Fruit fly (Drosophila melanogaster) whole organism, embryonic: Measurements from ENCODE around the gene Rbp1-like.

Experiments
- Bteb2 ChIP-seq: fragments of 200-800 bp; sonication (Bioruptor generic); optimal IDR thresholded peaks from 2 replicates; lab custom pipeline; 2016; ENCODE audit warnings: missing biosample characterization, missing genetic modification characterization
- CG10147 ChIP-seq: fragments of 200-800 bp; sonication (Bioruptor generic); optimal IDR thresholded peaks from 2 replicates; lab custom pipeline; 2019; ENCODE audit warnings: missing biosample characterization, mild to moderate bottlenecking, missing genetic modification characterization, moderate library complexity
- CG11398 ChIP-seq: fragments of 200-800 bp; sonication (Bioruptor generic); optimal IDR thresholded peaks from 2 replicates; lab custom pipeline; 2016; ENCODE audit warnings: missing biosample characterization, missing genetic modification characterization
- CG13775 ChIP-seq: fragments of 200-800 bp; sonication (Bioruptor generic); optimal IDR thresholded peaks from 3 replicates; lab custom pipeline; 2017; ENCODE audit warnings: missing biosample characterization, mild to moderate bottlenecking, missing genetic modification characterization
- CG15601 ChIP-seq: fragments of 200-800 bp; sonication (Bioruptor generic); optimal IDR thresholded peaks from 3 replicates; lab custom pipeline; 2019; ENCODE audit warnings: missing biosample characterization, mild to moderate bottlenecking, missing genetic modification characterization, moderate library complexity
- CG32532 ChIP-seq: fragments of 200-800 bp; sonication (Bioruptor generic); IDR thresholded peaks from 2 replicates; pipeline ENCODE4 v1.3.6; 2022; ENCODE audit warnings: missing biosample characterization, missing genetic modification characterization
- CG3407 ChIP-seq: fragments of 200-800 bp; sonication (Bioruptor generic); optimal IDR thresholded peaks from 2 replicates; lab custom pipeline; 2018; ENCODE audit warnings: missing biosample characterization, mild to moderate bottlenecking, missing genetic modification characterization
- CG34422 ChIP-seq: fragments of 200-800 bp; sonication (Bioruptor generic); IDR thresholded peaks from 3 replicates; pipeline ENCODE4 v1.3.6; 2022; ENCODE audit warnings: missing biosample characterization, missing genetic modification characterization
- CG4360 ChIP-seq: fragments of 200-800 bp; sonication (Bioruptor generic); IDR thresholded peaks from 2 replicates; pipeline ENCODE4 v1.3.6; 2022; ENCODE audit warnings: missing biosample characterization, missing genetic modification characterization
- CG4404 ChIP-seq: fragments of 200-800 bp; sonication (Bioruptor generic); IDR thresholded peaks from 2 replicates; pipeline ENCODE4 v1.3.6; 2022; ENCODE audit warnings: missing biosample characterization, missing genetic modification characterization
- CG4730 ChIP-seq: fragments of 200-800 bp; sonication (Bioruptor generic); IDR thresholded peaks from 2 replicates; pipeline ENCODE4 v1.3.6; 2022; ENCODE audit warnings: missing biosample characterization, missing genetic modification characterization
- CG4820 ChIP-seq: fragments of 200-800 bp; sonication (Bioruptor generic); optimal IDR thresholded peaks from 3 replicates; lab custom pipeline; 2016; ENCODE audit warnings: missing biosample characterization, missing genetic modification characterization
- CG4854 ChIP-seq: fragments of 200-800 bp; sonication (Bioruptor generic); optimal IDR thresholded peaks from 2 replicates; lab custom pipeline; 2016; ENCODE audit warnings: missing biosample characterization, missing genetic modification characterization, inconsistent platforms
- CG5180 ChIP-seq: fragments of 200-800 bp; sonication (Bioruptor generic); optimal IDR thresholded peaks from 3 replicates; lab custom pipeline; 2017; ENCODE audit warnings: missing biosample characterization, missing genetic modification characterization, mild to moderate bottlenecking, moderate library complexity, missing genetic modification reagents
- CG6272 ChIP-seq: fragments of 200-800 bp; sonication (Bioruptor generic); IDR thresholded peaks from 2 replicates; pipeline ENCODE4 v1.3.6; 2022; ENCODE audit warnings: missing biosample characterization, missing genetic modification characterization
- CG6791 ChIP-seq: fragments of 200-800 bp; sonication (Bioruptor generic); IDR thresholded peaks from 3 replicates; pipeline ENCODE4 v1.3.6; 2022; ENCODE audit warnings: missing biosample characterization, missing genetic modification characterization; ENCODE audit not compliant: partially characterized antibody
- CG7271 ChIP-seq: fragments of 200-800 bp; sonication (Bioruptor generic); optimal IDR thresholded peaks from 2 replicates; lab custom pipeline; 2018; ENCODE audit warnings: missing biosample characterization, mild to moderate bottlenecking, missing genetic modification characterization, moderate library complexity
- CG8388 ChIP-seq: fragments of 200-800 bp; sonication (Bioruptor generic); optimal IDR thresholded peaks from 2 replicates; lab custom pipeline; 2019; ENCODE audit warnings: missing biosample characterization, mild to moderate bottlenecking, missing genetic modification characterization, moderate library complexity
- CoRest ChIP-seq: fragments of 200-800 bp; sonication (Bioruptor generic); optimal IDR thresholded peaks from 3 replicates; lab custom pipeline; 2018; ENCODE audit warnings: missing biosample characterization, mild to moderate bottlenecking, missing genetic modification characterization, moderate library complexity
- Doc3 ChIP-seq: fragments of 200-800 bp; sonication (Bioruptor generic); IDR thresholded peaks from 3 replicates; pipeline ENCODE4 v1.3.6; 2022; ENCODE audit warnings: missing biosample characterization, missing genetic modification characterization; ENCODE audit not compliant: partially characterized antibody
- ERR ChIP-seq: fragments of 200-800 bp; sonication (Bioruptor generic); optimal IDR thresholded peaks from 2 replicates; lab custom pipeline; 2016; ENCODE audit warnings: missing biosample characterization, missing genetic modification characterization
- Fer3 ChIP-seq: fragments of 200-800 bp; sonication (Bioruptor generic); optimal IDR thresholded peaks from 2 replicates; lab custom pipeline; 2018; ENCODE audit warnings: missing biosample characterization, mild to moderate bottlenecking, missing genetic modification characterization, moderate library complexity
- HLH3B ChIP-seq: fragments of 200-800 bp; sonication (Bioruptor generic); IDR thresholded peaks from 2 replicates; pipeline ENCODE4 v1.3.6; 2022; ENCODE audit warnings: missing biosample characterization, missing genetic modification characterization
- Hr3 ChIP-seq: fragments of 200-800 bp; sonication (Bioruptor generic); optimal IDR thresholded peaks from 3 replicates; lab custom pipeline; 2016; ENCODE audit warnings: missing biosample characterization, missing genetic modification characterization
- Lhr ChIP-seq: fragments of 200-800 bp; sonication (Bioruptor generic); optimal IDR thresholded peaks from 3 replicates; lab custom pipeline; 2017; ENCODE audit warnings: mild to moderate bottlenecking, missing biosample characterization, missing genetic modification reagents, missing genetic modification characterization
- Rx ChIP-seq: fragments of 200-800 bp; sonication (Bioruptor generic); IDR thresholded peaks from 2 replicates; pipeline ENCODE4 v1.3.6; 2022; ENCODE audit warnings: missing biosample characterization, missing genetic modification characterization
- Six4 ChIP-seq: fragments of 200-800 bp; sonication (Bioruptor generic); optimal IDR thresholded peaks from 2 replicates; lab custom pipeline; 2016; ENCODE audit warnings: missing biosample characterization, missing genetic modification characterization
- Ssrp ChIP-seq: fragments of 200-800 bp; sonication (Bioruptor generic); optimal IDR thresholded peaks from 2 replicates; lab custom pipeline; 2018; ENCODE audit warnings: missing biosample characterization, mild to moderate bottlenecking, missing genetic modification characterization, moderate library complexity
- Usf ChIP-seq: fragments of 200-800 bp; sonication (Bioruptor generic); optimal IDR thresholded peaks from 2 replicates; lab custom pipeline; 2017; ENCODE audit warnings: missing genotype, missing biosample characterization, missing genetic modification characterization
- amos ChIP-seq: fragments of 200-800 bp; sonication (Bioruptor generic); IDR thresholded peaks from 2 replicates; pipeline ENCODE4 v1.3.6; 2022; ENCODE audit warnings: missing biosample characterization, missing genetic modification characterization; ENCODE audit not compliant: partially characterized antibody
- bab2 ChIP-seq: fragments of 200-800 bp; sonication (Bioruptor generic); optimal IDR thresholded peaks from 2 replicates; lab custom pipeline; 2016; ENCODE audit warnings: missing biosample characterization, missing genetic modification characterization
- bigmax ChIP-seq: fragments of 200-800 bp; sonication (Bioruptor generic); optimal IDR thresholded peaks from 2 replicates; lab custom pipeline; 2018; ENCODE audit warnings: missing biosample characterization, mild to moderate bottlenecking, missing genetic modification characterization
- cas ChIP-seq: fragments of 200-800 bp; sonication (Bioruptor generic); IDR thresholded peaks from 2 replicates; pipeline ENCODE4 v1.3.6; 2022; ENCODE audit warnings: missing biosample characterization, missing genetic modification characterization
- croc ChIP-seq: fragments of 200-800 bp; sonication (Bioruptor generic); conservative IDR thresholded peaks from 3 replicates; pipeline ENCODE4 v1.3.6; 2022; ENCODE audit warnings: missing biosample characterization, missing genetic modification characterization
- danr ChIP-seq: fragments of 200-800 bp; sonication (Bioruptor generic); IDR thresholded peaks from 2 replicates; pipeline ENCODE4 v1.3.6; 2022; ENCODE audit warnings: missing biosample characterization, missing genetic modification characterization
- dysf ChIP-seq: fragments of 200-800 bp; sonication (Bioruptor generic); IDR thresholded peaks from 3 replicates; pipeline ENCODE4 v1.3.6; 2022; ENCODE audit warnings: missing biosample characterization, missing genetic modification characterization
- gce ChIP-seq: fragments of 200-800 bp; sonication (Bioruptor generic); IDR thresholded peaks from 3 replicates; pipeline ENCODE4 v1.3.6; 2022; ENCODE audit warnings: missing biosample characterization, missing genetic modification characterization
- her ChIP-seq: fragments of 200-800 bp; sonication (Bioruptor generic); optimal IDR thresholded peaks from 2 replicates; lab custom pipeline; 2016; ENCODE audit warnings: missing biosample characterization, missing genetic modification characterization
- mam ChIP-seq: fragments of 200-800 bp; sonication (Bioruptor generic); optimal IDR thresholded peaks from 3 replicates; lab custom pipeline; 2016; ENCODE audit warnings: missing biosample characterization, missing genetic modification characterization
- nau ChIP-seq: fragments of 200-800 bp; sonication (Bioruptor generic); optimal IDR thresholded peaks from 3 replicates; lab custom pipeline; 2017; ENCODE audit warnings: missing biosample characterization, mild to moderate bottlenecking, missing genetic modification characterization, missing genetic modification reagents
- pan ChIP-seq, 4 experiments: fragments of >200 bp in 3 of 4; fragments of 200-800 bp in 1 of 4; sonication (Bioruptor generic) in 1 of 4; optimal IDR thresholded peaks in 3 of 4; IDR thresholded peaks in 1 of 4; 2 replicates each; pipeline versions ENCODE4 v1.3.6 to Lab custom; 2017 to 2022; ENCODE audit warnings: missing biosample characterization in 2 of 4, missing genetic modification characterization in 2 of 4, mixed read lengths in 1 of 4
- pfk ChIP-seq: fragments of 200-800 bp; sonication (Bioruptor generic); optimal IDR thresholded peaks from 2 replicates; lab custom pipeline; 2018; ENCODE audit warnings: missing biosample characterization, mild to moderate bottlenecking, missing genetic modification characterization, moderate library complexity
- pnt ChIP-seq: fragments of 200-800 bp; sonication (Bioruptor generic); optimal IDR thresholded peaks from 3 replicates; lab custom pipeline; 2016; ENCODE audit warnings: missing biosample characterization, missing genetic modification characterization
- schlank ChIP-seq: fragments of 200-800 bp; sonication (Bioruptor generic); optimal IDR thresholded peaks from 2 replicates; lab custom pipeline; 2018; ENCODE audit warnings: missing biosample characterization, mild to moderate bottlenecking, missing genetic modification characterization
- sob ChIP-seq: fragments of 200-800 bp; sonication (Bioruptor generic); IDR thresholded peaks from 2 replicates; pipeline ENCODE4 v1.3.6; 2022; ENCODE audit warnings: missing biosample characterization, missing genetic modification characterization
- stwl ChIP-seq: fragments of 200-800 bp; sonication (Bioruptor generic); optimal IDR thresholded peaks from 3 replicates; lab custom pipeline; 2018; ENCODE audit warnings: missing biosample characterization, mild to moderate bottlenecking, missing genetic modification characterization, moderate library complexity
- tup ChIP-seq: fragments of 200-800 bp; sonication (Bioruptor generic); optimal IDR thresholded peaks from 2 replicates; lab custom pipeline; 2016; ENCODE audit warnings: missing biosample characterization, mild to moderate bottlenecking, missing genetic modification characterization, moderate library complexity
- unc-4 ChIP-seq: fragments of 200-800 bp; sonication (Bioruptor generic); IDR thresholded peaks from 2 replicates; pipeline ENCODE4 v1.3.6; 2022; ENCODE audit warnings: missing biosample characterization, missing genetic modification characterization; ENCODE audit not compliant: partially characterized antibody

Gene Rbp1-like

DNA sequence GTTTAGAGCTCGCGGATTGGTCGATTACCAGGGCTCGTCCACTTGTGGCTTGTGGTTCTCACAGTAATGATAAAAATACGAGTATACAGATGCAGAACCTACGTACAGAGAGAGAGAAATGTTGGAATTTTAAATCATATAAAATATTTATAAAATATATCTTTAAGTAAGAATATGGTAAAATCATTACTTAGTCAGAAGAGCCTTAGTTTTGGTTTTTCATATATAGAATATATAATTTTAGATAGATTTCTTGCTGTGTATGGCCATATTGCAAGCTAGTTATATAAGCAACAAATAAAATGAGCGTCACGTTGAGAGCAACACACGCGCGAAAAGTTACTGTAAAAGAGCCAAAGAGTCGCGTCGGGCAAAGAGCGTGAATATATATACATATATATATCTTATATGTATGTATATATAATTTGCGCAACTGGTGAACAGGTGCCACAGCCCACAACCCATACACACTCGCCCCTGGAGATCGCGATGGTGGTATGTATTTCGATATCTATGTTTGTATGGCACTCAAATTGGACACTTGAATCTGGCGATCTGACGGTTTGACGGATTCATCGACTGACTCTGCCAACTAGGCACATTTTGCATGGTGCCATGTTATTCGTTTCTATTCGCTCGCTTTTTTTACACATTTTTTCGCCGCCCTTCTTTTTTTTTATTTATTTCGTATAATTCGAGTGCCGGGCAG is 5.9 kb upstream of the Rbp1-like start (continued):
- TF ChIP-seq unc-4 (GFP tag; lab: Robert Waterston, UW) (no peak), CG4730 (peak; percentile 33; the same call in 1 of the 2 replicates), CG6791 (no peak), Six4 (GFP tag; lab: Kevin White, UChicago) (no peak), amos (no peak), CG4854 (GFP tag; lab: Kevin White, UChicago) (no peak), pan (optimal IDR thresholded peaks at IDR 0.05; lab: Kevin White, UChicago) (no peak), pan (GFP tag; optimal IDR thresholded peaks at IDR 0.05 in 1 of 2, IDR thresholded peaks at IDR 0.05 in 1 of 2) (peak in 1 of 2 experiments; percentile 70), Fer3 (tag; lab: Kevin White, UChicago) (peak; percentile 83), Ssrp (tag; lab: Kevin White, UChicago) (peak; percentile 29), schlank (peak; percentile 41), Hr3 (GFP tag; lab: Kevin White, UChicago) (peak; percentile 14), CG7271 (tag; lab: Kevin White, UChicago) (no peak), CG5180 (GFP tag; lab: Kevin White, UChicago) (peak; percentile 8), pnt (no peak), HLH3B (GFP tag; lab: Robert Waterston, UW) (peak; percentile 61), CG4820 (GFP tag; lab: Kevin White, UChicago) (no peak), ERR (GFP tag; lab: Kevin White, UChicago) (no peak), mam (no peak), gce (no peak), bigmax (GFP tag; lab: Kevin White, UChicago) (no peak), danr (0 out of 2 replicates have a peak, but pooled peaks have one; percentile 30), nau (no peak), Doc3 (no peak), Bteb2 (GFP tag; lab: Kevin White, UChicago) (no peak), Usf (GFP tag; lab: Kevin White, UChicago) (peak; percentile 9), Rx (GFP tag; lab: Robert Waterston, UW) (peak; percentile 16; the same call in 1 of the 2 replicates), CoRest (tag; lab: Kevin White, UChicago) (peak; percentile 77), stwl (tag; lab: Kevin White, UChicago) (no peak), CG15601 (tag; lab: Kevin White, UChicago) (no peak), CG13775 (GFP tag; lab: Kevin White, UChicago) (peak; percentile 57), CG10147 (GFP tag; lab: Kevin White, UChicago) (peak; percentile 81), Lhr (GFP tag; lab: Kevin White, UChicago) (no peak), dysf (GFP tag; lab: Robert Waterston, UW) (peak; percentile 78; the same call in 2 of the 3 replicates), CG6272 (GFP tag; lab: Robert Waterston, UW) (no peak), croc (GFP tag; lab: Robert Waterston, UW) (no peak), tup (no peak), her (GFP tag; lab: Kevin White, UChicago) (no peak), cas (GFP tag; lab: Robert Waterston, UW) (peak; percentile 68; the same call in 1 of the 2 replicates), CG34422 (GFP tag; lab: Robert Waterston, UW) (peak; percentile 59; the same call in 2 of the 3 replicates), sob (GFP tag; lab: Robert Waterston, UW) (peak; percentile 74), CG32532 (GFP tag; lab: Robert Waterston, UW) (peak; percentile 87), CG4360 (GFP tag; lab: Robert Waterston, UW) (no peak), pfk (no peak), CG3407 (GFP tag; lab: Kevin White, UChicago) (no peak), bab2 (GFP tag; lab: Kevin White, UChicago) (no peak), CG8388 (GFP tag; lab: Kevin White, UChicago) (peak; percentile 22), CG11398 (GFP tag; lab: Kevin White, UChicago) (no peak), CG4404 (GFP tag; lab: Robert Waterston, UW) (0 out of 2 replicates have a peak, but pooled peaks have one; percentile 29)
